Worm (Caenorhabditis elegans) whole organism, L4 larva: Measurements from ENCODE around the gene R08C7.8.
A peak's percentile ranks its signal among the peaks of the same experiment; 100 is the strongest.

Experiments used
- ZK337.2 ChIP-seq: fragments of 200-800 bp; sonication (Bioruptor generic); IDR thresholded peaks from 2 replicates; pipeline ENCODE4 v1.3.6; 2022; ENCODE audit warnings: missing genetic modification reagents, missing genetic modification characterization, missing compliant biosample characterization
- dpl-1 ChIP-seq: fragments of 150-350 bp; optimal IDR thresholded peaks from 2 replicates; lab custom pipeline; 2014; ENCODE audit warnings: missing biosample characterization, missing genetic modification reagents, missing genetic modification characterization
- lin-13 ChIP-seq: fragments of 150-350 bp; optimal IDR thresholded peaks from 2 replicates; lab custom pipeline; 2014; ENCODE audit warnings: missing biosample characterization, missing genetic modification reagents, missing genetic modification characterization
- nhr-11 ChIP-seq: fragments of 150-350 bp; optimal IDR thresholded peaks from 2 replicates; lab custom pipeline; 2014; ENCODE audit warnings: missing biosample characterization, missing genetic modification characterization
- pha-4 ChIP-seq, 2 experiments: fragments of 150-350 bp in 1 of 2; fragments of 200-800 bp in 1 of 2; sonication (Bioruptor generic) in 1 of 2; IDR thresholded peaks in 1 of 2; optimal IDR thresholded peaks in 1 of 2; 2 replicates each; pipeline versions ENCODE4 v1.3.6 to Lab custom; 2014 to 2022; ENCODE audit warnings: missing genetic modification characterization in 2 of 2, missing genetic modification reagents in 2 of 2, missing biosample characterization in 1 of 2, missing compliant biosample characterization in 1 of 2
- pqm-1 ChIP-seq: sonication (generic microtip); optimal IDR thresholded peaks from 2 replicates; lab custom pipeline; 2017; ENCODE audit warnings: missing biosample characterization, missing genetic modification characterization
- skn-1 ChIP-seq: fragments of 150-350 bp; optimal IDR thresholded peaks from 2 replicates; lab custom pipeline; 2014; ENCODE audit warnings: missing biosample characterization, missing genetic modification characterization
- snpc-4 ChIP-seq: fragments of 150-350 bp; optimal IDR thresholded peaks from 2 replicates; lab custom pipeline; 2014; ENCODE audit warnings: missing biosample characterization, missing genetic modification characterization
- unc-39 ChIP-seq: sonication (generic microtip); optimal IDR thresholded peaks from 2 replicates; lab custom pipeline; 2017; ENCODE audit warnings: missing biosample characterization, missing genetic modification characterization
- unc-62 ChIP-seq, 3 experiments: fragments of 150-350 bp in 1 of 3; sonication (generic microtip); optimal IDR thresholded peaks in 2 of 3; peaks in 1 of 3; 1 replicate in 1 of 3; 2 replicates in 2 of 3; lab custom pipeline; 2014 to 2017; ENCODE audit warnings: missing biosample characterization in 3 of 3, missing genetic modification characterization in 3 of 3, missing genetic modification reagents in 3 of 3, missing genotype in 1 of 3

ce11 chrIV:4482531-4482930 lies 48.2 kb upstream of the R08C7.8 start, which contains the start of gene M01H9.4:
- TF ChIP-seq lin-13 (no peak), snpc-4 (no peak), pqm-1 (tag; lab: Kevin White, UChicago) (peak; percentile 99), unc-39 (tag; lab: Kevin White, UChicago) (no peak), unc-62 (GFP tag; optimal IDR thresholded peaks at IDR 0.05 in 1 of 2; lab: Kevin White, UChicago) (no peak), unc-62 (tag; optimal IDR thresholded peaks at IDR 0.05; lab: Kevin White, UChicago) (no peak), skn-1 (tag; lab: Kevin White, UChicago) (no peak), nhr-11 (tag; lab: Kevin White, UChicago) (no peak), ZK337.2 (GFP tag; lab: Robert Waterston, UW) (no peak), pha-4 (GFP tag; IDR thresholded peaks at IDR 0.05; lab: Robert Waterston, UW) (no peak), pha-4 (tag; optimal IDR thresholded peaks at IDR 0.05; lab: Kevin White, UChicago) (no peak), dpl-1 (GFP tag; lab: Kevin White, UChicago) (no peak)
